Fruit fly (Drosophila melanogaster) whole organism: ENCODE data around the gene CG17778.

Source experiments
- CG8478 ChIP-seq: fragments of >200 bp; optimal IDR thresholded peaks from 2 replicates; lab custom pipeline; 2018; ENCODE audit warnings: inconsistent platforms
- Dll ChIP-seq: fragments of >200 bp; optimal IDR thresholded peaks from 2 replicates; lab custom pipeline; 2017
- EcR ChIP-seq, 2 experiments: fragments of >200 bp; optimal IDR thresholded peaks; 2 replicates each; lab custom pipeline; 2017; ENCODE audit warnings: missing biosample characterization in 2 of 2, missing genetic modification characterization in 2 of 2, missing genetic modification reagents in 2 of 2
- pan ChIP-seq: fragments of >200 bp; optimal IDR thresholded peaks from 2 replicates; lab custom pipeline; 2017
- psq ChIP-seq: fragments of >200 bp; optimal IDR thresholded peaks from 2 replicates; lab custom pipeline; 2017
- usp ChIP-seq: fragments of >200 bp; optimal IDR thresholded peaks from 2 replicates; lab custom pipeline; 2017; ENCODE audit warnings: missing biosample characterization, missing genetic modification characterization, mixed read lengths

The CG17778 gene

dm6 chrX:494607-495006 is at the start of gene CG17778:
Gene CG17778, plus strand, starts transcription at chrX:494614.
- TF ChIP-seq Dll (lab: Kevin White, UChicago) (no peak), pan (lab: Kevin White, UChicago) (no peak), usp (no peak), psq (no peak), EcR (GFP tag; optimal IDR thresholded peaks at IDR 0.05; lab: Kevin White, UChicago) (no peak), CG8478 (lab: Kevin White, UChicago) (no peak)

DNA sequence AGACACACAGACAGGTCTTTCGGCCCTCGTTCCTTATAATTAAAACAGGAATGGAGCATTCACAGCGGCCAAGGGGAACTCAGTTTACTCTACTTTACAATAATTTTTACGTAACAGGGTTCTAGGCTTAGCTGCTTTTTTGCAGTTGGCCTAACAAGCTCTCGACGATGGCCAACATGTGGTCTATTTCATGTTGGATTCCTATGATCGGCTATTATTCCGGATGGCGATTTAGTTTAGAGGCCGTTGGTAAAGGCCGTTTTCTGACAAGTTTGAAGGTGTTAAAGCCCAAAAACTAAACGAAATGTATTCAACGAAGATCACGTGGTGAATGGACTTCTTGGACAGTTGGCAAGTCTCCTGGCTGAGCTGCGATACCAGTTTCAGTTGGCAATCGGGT is 48.4 kb upstream of the CG17778 start:
- TF ChIP-seq usp, result no peak
- no peak for TF ChIP-seq Dll (lab: Kevin White, UChicago)
- TF ChIP-seq pan (lab: Kevin White, UChicago), result no peak
- no peak for TF ChIP-seq psq
- no peak for TF ChIP-seq CG8478 (lab: Kevin White, UChicago)
- no peak for TF ChIP-seq EcR (GFP tag; optimal IDR thresholded peaks at IDR 0.05; lab: Kevin White, UChicago)

dm6 chrX:448270-448669 is 46.1 kb upstream of the CG17778 start:
- TF ChIP-seq Dll (lab: Kevin White, UChicago), result no peak
- no peak for TF ChIP-seq usp
- no peak for TF ChIP-seq pan (lab: Kevin White, UChicago)
- no peak for TF ChIP-seq EcR (GFP tag; optimal IDR thresholded peaks at IDR 0.05; lab: Kevin White, UChicago)
- TF ChIP-seq CG8478 (lab: Kevin White, UChicago), result no peak
- TF ChIP-seq psq, result no peak

DNA sequence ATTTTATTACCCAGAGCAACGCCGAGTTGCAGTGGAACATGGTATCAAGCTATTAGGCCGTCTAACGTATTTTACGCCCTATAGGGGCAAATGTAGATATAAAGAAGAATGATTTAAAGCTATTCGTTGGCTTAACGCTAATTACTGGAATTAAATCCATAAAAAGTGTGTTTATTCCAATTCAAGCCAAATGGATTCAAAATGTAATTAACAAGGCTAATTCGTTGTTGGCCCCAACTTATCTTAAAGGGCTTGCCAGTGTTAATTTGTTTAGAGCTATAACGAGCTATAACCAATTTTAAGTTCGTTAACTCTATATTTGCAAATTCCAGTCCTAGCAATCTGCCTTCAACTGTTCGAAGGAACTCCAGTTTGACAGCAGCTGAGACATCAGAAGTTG is 45.4 kb upstream of the CG17778 start:
- no peak for TF ChIP-seq usp
- TF ChIP-seq Dll (lab: Kevin White, UChicago), result no peak
- TF ChIP-seq CG8478 (lab: Kevin White, UChicago), result no peak
- no peak for TF ChIP-seq pan (lab: Kevin White, UChicago)
- TF ChIP-seq psq, result no peak
- no peak for TF ChIP-seq EcR (GFP tag; optimal IDR thresholded peaks at IDR 0.05; lab: Kevin White, UChicago)

dm6 chrX:452716-453115 is 41.7 kb upstream of the CG17778 start:
- no peak for TF ChIP-seq CG8478 (lab: Kevin White, UChicago)
- no peak for TF ChIP-seq psq
- TF ChIP-seq pan (lab: Kevin White, UChicago), result no peak
- no peak for TF ChIP-seq Dll (lab: Kevin White, UChicago)
- TF ChIP-seq usp, result no peak
- no peak for TF ChIP-seq EcR (GFP tag; optimal IDR thresholded peaks at IDR 0.05; lab: Kevin White, UChicago)

dm6 chrX:456959-457358 is 37.5 kb upstream of the CG17778 start:
- TF ChIP-seq EcR (GFP tag; optimal IDR thresholded peaks at IDR 0.05; lab: Kevin White, UChicago) (no peak), CG8478 (lab: Kevin White, UChicago) (no peak), Dll (lab: Kevin White, UChicago) (no peak), usp (no peak), psq (no peak), pan (lab: Kevin White, UChicago) (no peak)

dm6 chrX:457803-458202 is 36.6 kb upstream of the CG17778 start:
- no peak for TF ChIP-seq EcR (GFP tag; optimal IDR thresholded peaks at IDR 0.05; lab: Kevin White, UChicago)
- no peak for TF ChIP-seq Dll (lab: Kevin White, UChicago)
- TF ChIP-seq CG8478 (lab: Kevin White, UChicago), result no peak
- no peak for TF ChIP-seq pan (lab: Kevin White, UChicago)
- no peak for TF ChIP-seq usp
- no peak for TF ChIP-seq psq

- TF ChIP-seq pan (lab: Kevin White, UChicago), result no peak
- TF ChIP-seq usp, result no peak
- no peak for TF ChIP-seq Dll (lab: Kevin White, UChicago)
- no peak for TF ChIP-seq EcR (GFP tag; optimal IDR thresholded peaks at IDR 0.05; lab: Kevin White, UChicago)
- TF ChIP-seq psq, result no peak
- no peak for TF ChIP-seq CG8478 (lab: Kevin White, UChicago)
Observed at dm6 chrX:460447-460846, 34.0 kb upstream of the CG17778 start, which contains the start of gene ase. Gene ase, plus strand, starts transcription at chrX:460747.

dm6 chrX:463934-464333 is 30.5 kb upstream of the CG17778 start:
- TF ChIP-seq CG8478 (lab: Kevin White, UChicago) (no peak), psq (no peak), usp (no peak), EcR (GFP tag; optimal IDR thresholded peaks at IDR 0.05; lab: Kevin White, UChicago) (no peak), Dll (lab: Kevin White, UChicago) (no peak), pan (lab: Kevin White, UChicago) (no peak)

DNA sequence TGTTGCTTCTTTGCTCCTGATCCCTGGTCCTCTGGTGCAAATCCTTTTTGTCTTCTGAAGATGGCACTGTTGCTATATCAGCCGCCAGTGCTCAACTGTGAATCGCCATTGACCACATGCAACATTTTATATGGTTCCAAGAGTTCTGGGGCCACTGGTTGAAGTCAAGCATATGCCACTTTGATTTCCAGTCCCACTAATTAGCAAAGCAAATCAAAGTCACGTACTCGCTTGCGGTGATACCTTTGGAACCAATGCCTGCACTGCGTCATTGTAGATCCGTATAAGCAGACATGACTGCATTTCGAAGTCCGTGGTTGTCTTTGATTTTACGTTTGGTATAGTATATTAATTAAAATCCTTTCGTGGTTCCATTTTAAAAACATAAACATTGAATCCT is 25.2 kb upstream of the CG17778 start, which contains the start of gene Cyp4g1:
Cyp4g1 (minus strand) TSS at position 101 of the 400 bp plus-strand sequence.
- TF ChIP-seq usp, result no peak
- no peak for TF ChIP-seq Dll (lab: Kevin White, UChicago)
- no peak for TF ChIP-seq CG8478 (lab: Kevin White, UChicago)
- no peak for TF ChIP-seq EcR (GFP tag; optimal IDR thresholded peaks at IDR 0.05; lab: Kevin White, UChicago)
- TF ChIP-seq psq, result no peak
- TF ChIP-seq pan (lab: Kevin White, UChicago), result no peak

DNA sequence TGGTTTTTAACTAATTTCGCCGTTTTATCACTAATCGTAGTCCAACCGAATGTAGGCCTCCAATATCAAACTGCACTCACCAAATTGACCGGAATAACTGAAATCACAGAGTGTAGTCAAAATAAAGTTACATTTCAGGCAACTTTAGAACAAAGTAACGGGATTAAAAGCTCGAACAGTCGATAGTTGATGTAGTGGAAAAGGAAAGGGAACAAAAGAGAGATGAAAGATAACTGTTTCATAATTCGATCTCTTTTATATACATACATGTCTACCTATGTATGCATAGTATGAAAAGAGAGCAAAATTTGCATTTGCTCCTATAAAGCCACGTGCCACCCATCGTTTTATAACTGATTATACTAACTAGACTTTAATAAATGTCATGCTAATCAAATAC is 23.8 kb upstream of the CG17778 start, which contains the start of gene CG32816:
CG32816 (minus strand) TSS at position 101 of the 400 bp plus-strand sequence.
- TF ChIP-seq pan (lab: Kevin White, UChicago), result no peak

DNA sequence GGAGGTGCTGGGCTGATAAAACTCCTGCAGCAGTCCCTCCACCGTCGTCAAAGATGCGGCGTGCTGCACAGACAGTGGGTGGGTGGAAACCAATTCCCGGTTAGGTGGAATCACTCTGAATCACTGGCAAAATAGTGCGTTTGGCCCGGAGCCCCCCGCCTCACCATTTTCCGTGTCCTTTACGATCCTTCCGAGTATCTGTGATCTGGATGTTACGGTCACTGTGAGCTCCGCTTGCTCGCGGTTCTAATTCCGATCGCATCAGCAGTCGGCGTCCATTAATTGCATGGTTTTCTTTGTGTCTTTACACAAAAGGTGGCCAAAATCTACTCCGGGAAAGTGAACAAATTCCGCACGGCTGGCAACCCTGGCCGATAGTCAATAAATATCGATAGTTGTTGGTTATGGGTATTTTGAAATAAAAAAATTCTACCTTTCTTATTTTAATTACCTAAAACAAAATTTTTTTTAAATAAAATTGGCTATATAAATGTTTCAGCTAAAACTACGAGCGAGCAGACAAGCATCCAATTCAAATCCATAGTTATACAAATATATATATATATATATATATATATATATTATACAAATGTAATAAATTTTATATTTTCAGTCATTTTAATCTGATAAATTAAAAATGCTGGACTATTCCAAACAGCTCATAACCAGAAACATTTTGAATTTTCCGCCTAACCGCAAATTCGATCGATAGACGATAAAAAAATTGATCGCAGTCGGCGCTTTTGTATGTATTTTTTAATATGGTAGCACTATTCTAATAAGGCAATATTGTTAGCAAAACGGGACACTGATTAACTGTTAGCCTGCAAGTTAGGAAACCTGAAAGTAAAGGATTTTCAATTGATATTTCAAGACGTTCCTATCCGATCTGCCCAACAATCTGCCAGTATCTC is 17.9 kb upstream of the CG17778 start, which contains the start of the genes ebo and CG13373:
ebo (minus strand) TSS at position 350 of the 914 bp plus-strand sequence.
CG13373 (plus strand) TSS at position 755 of the 914 bp plus-strand sequence.
- TF ChIP-seq usp (no peak), psq (no peak), pan (lab: Kevin White, UChicago) (no peak), Dll (lab: Kevin White, UChicago) (no peak), CG8478 (lab: Kevin White, UChicago) (no peak), EcR (GFP tag; optimal IDR thresholded peaks at IDR 0.05; lab: Kevin White, UChicago) (no peak)
